Fruit fly (Drosophila melanogaster) whole organism, wandering third instar larva: ENCODE measurements around the gene Rad17.

ENCODE experiments used
- Abd-B ChIP-seq: fragments of >200 bp; optimal IDR thresholded peaks from 2 replicates; lab custom pipeline; 2017; ENCODE audit warnings: missing biosample characterization, missing genetic modification characterization
- CG32264 ChIP-seq: fragments of 200-800 bp; sonication (Bioruptor generic); optimal IDR thresholded peaks from 2 replicates; lab custom pipeline; 2016; ENCODE audit warnings: missing biosample characterization, missing genetic modification characterization
- CrebA ChIP-seq: fragments of 200-800 bp; sonication (Bioruptor generic); optimal IDR thresholded peaks from 2 replicates; lab custom pipeline; 2016; ENCODE audit warnings: missing biosample characterization, mild to moderate bottlenecking, missing genetic modification characterization, borderline replicate concordance
- HLH106 ChIP-seq: fragments of 200-800 bp; optimal IDR thresholded peaks from 3 replicates; lab custom pipeline; 2019; ENCODE audit warnings: missing biosample characterization, mild to moderate bottlenecking, missing genetic modification characterization, moderate library complexity
- Hnf4 ChIP-seq: fragments of 200-800 bp; sonication (Bioruptor generic); optimal IDR thresholded peaks from 2 replicates; lab custom pipeline; 2016; ENCODE audit warnings: missing biosample characterization, mild to moderate bottlenecking, missing genetic modification characterization
- Hr78 ChIP-seq: fragments of >200 bp; optimal IDR thresholded peaks from 2 replicates; lab custom pipeline; 2017; ENCODE audit warnings: missing biosample characterization, missing genetic modification characterization
- Hr83 ChIP-seq: fragments of 200-300 bp; sonication (Bioruptor generic); optimal IDR thresholded peaks from 2 replicates; lab custom pipeline; 2016; ENCODE audit warnings: missing biosample characterization, mild to moderate bottlenecking, missing genetic modification characterization, moderate library complexity; ENCODE audit not compliant: poor library complexity, severe bottlenecking
- Jra ChIP-seq: sonication (Bioruptor generic); optimal IDR thresholded peaks from 2 replicates; lab custom pipeline; 2016; ENCODE audit warnings: missing biosample characterization, missing genetic modification characterization
- Mio ChIP-seq: sonication (Bioruptor generic); optimal IDR thresholded peaks from 2 replicates; lab custom pipeline; 2016; ENCODE audit warnings: missing biosample characterization, missing genetic modification characterization
- Myc ChIP-seq: fragments of >200 bp; optimal IDR thresholded peaks from 2 replicates; lab custom pipeline; 2017
- N ChIP-seq: fragments of >200 bp; optimal IDR thresholded peaks from 2 replicates; lab custom pipeline; 2018; ENCODE audit warnings: missing biosample characterization, missing external identifiers, missing genetic modification characterization
- OdsH ChIP-seq: fragments of 200-800 bp; sonication (Bioruptor generic); optimal IDR thresholded peaks from 2 replicates; lab custom pipeline; 2016; ENCODE audit warnings: missing biosample characterization, mild to moderate bottlenecking, missing genetic modification characterization
- Rel ChIP-seq, 2 experiments: fragments of 200-800 bp; sonication (Bioruptor generic) in 1 of 2; optimal IDR thresholded peaks; 2 replicates in 1 of 2; 3 replicates in 1 of 2; lab custom pipeline; 2016 to 2019; ENCODE audit warnings: mild to moderate bottlenecking in 2 of 2, missing biosample characterization in 2 of 2, missing genetic modification characterization in 2 of 2, moderate library complexity in 1 of 2
- Sp1 ChIP-seq: fragments of 200-800 bp; sonication (Bioruptor generic); optimal IDR thresholded peaks from 3 replicates; lab custom pipeline; 2019; ENCODE audit warnings: missing biosample characterization, mild to moderate bottlenecking, missing genetic modification characterization, moderate library complexity
- br ChIP-seq: fragments of 200-800 bp; sonication (Bioruptor generic); optimal IDR thresholded peaks from 2 replicates; lab custom pipeline; 2016; ENCODE audit warnings: missing biosample characterization, missing genetic modification characterization
- dl ChIP-seq, 2 experiments: fragments of 175-275, 200-275 bp in 1 of 2; fragments of 200-275 bp in 1 of 2; sonication (Bioruptor generic); optimal IDR thresholded peaks; lab custom pipeline; 2018; ENCODE audit warnings: mild to moderate bottlenecking in 2 of 2, missing biosample characterization in 2 of 2, missing genetic modification characterization in 2 of 2, moderate library complexity in 2 of 2; ENCODE audit not compliant: partially characterized antibody in 2 of 2, insufficient read depth in 1 of 2
- dmrt93B ChIP-seq: fragments of 200-800 bp; sonication (Bioruptor generic); optimal IDR thresholded peaks from 2 replicates; lab custom pipeline; 2018; ENCODE audit warnings: missing biosample characterization, mild to moderate bottlenecking, missing genetic modification characterization
- dsf ChIP-seq: sonication (Bioruptor generic); optimal IDR thresholded peaks from 2 replicates; lab custom pipeline; 2016; ENCODE audit warnings: missing biosample characterization, missing genetic modification characterization, borderline replicate concordance
- ey ChIP-seq: fragments of 200-800 bp; sonication (Bioruptor generic); optimal IDR thresholded peaks from 2 replicates; lab custom pipeline; 2016; ENCODE audit warnings: missing biosample characterization, missing genetic modification characterization
- foxo ChIP-seq, 2 experiments: fragments of 200-800 bp; sonication (Bioruptor generic); optimal IDR thresholded peaks; 2 replicates in 1 of 2; 3 replicates in 1 of 2; lab custom pipeline; 2016 to 2017; ENCODE audit warnings: missing biosample characterization in 2 of 2, missing genetic modification characterization in 2 of 2
- fru ChIP-seq: fragments of 200-800 bp; sonication (Bioruptor generic); optimal IDR thresholded peaks from 3 replicates; lab custom pipeline; 2016; ENCODE audit warnings: missing biosample characterization, mild to moderate bottlenecking, missing genetic modification characterization
- h ChIP-seq: fragments of 200-800 bp; sonication (Bioruptor generic); optimal IDR thresholded peaks from 3 replicates; lab custom pipeline; 2016; ENCODE audit warnings: missing biosample characterization, mild to moderate bottlenecking, missing genetic modification characterization
- jim ChIP-seq: fragments of 175-275, 200-325 bp; sonication (Bioruptor generic); optimal IDR thresholded peaks from 2 replicates; lab custom pipeline; 2016; ENCODE audit warnings: missing biosample characterization, mild to moderate bottlenecking, missing genetic modification characterization
- lola ChIP-seq: fragments of >200 bp; optimal IDR thresholded peaks from 2 replicates; lab custom pipeline; 2017; ENCODE audit warnings: missing biosample characterization, missing genetic modification characterization
- pan ChIP-seq: fragments of >200 bp; optimal IDR thresholded peaks from 2 replicates; lab custom pipeline; 2017
- psq ChIP-seq: fragments of 200-800 bp; sonication (Bioruptor generic); optimal IDR thresholded peaks from 3 replicates; lab custom pipeline; 2017; ENCODE audit warnings: missing biosample characterization, mild to moderate bottlenecking, missing genetic modification characterization, moderate library complexity
- rgr ChIP-seq: fragments of 200-800 bp; sonication (Bioruptor generic); optimal IDR thresholded peaks from 3 replicates; lab custom pipeline; 2016; ENCODE audit warnings: missing biosample characterization, mild to moderate bottlenecking, missing genetic modification characterization
- sv ChIP-seq: fragments of 200-800 bp; sonication (Bioruptor generic); optimal IDR thresholded peaks from 3 replicates; lab custom pipeline; 2016; ENCODE audit warnings: missing biosample characterization, missing genetic modification characterization
- usp ChIP-seq: fragments of >200 bp; optimal IDR thresholded peaks from 2 replicates; lab custom pipeline; 2017; ENCODE audit warnings: missing biosample characterization, missing genetic modification characterization
- woc ChIP-seq: sonication (Bioruptor generic); optimal IDR thresholded peaks from 2 replicates; lab custom pipeline; 2016; ENCODE audit warnings: missing biosample characterization, mild to moderate bottlenecking, missing genetic modification characterization

Gene Rad17

DNA sequence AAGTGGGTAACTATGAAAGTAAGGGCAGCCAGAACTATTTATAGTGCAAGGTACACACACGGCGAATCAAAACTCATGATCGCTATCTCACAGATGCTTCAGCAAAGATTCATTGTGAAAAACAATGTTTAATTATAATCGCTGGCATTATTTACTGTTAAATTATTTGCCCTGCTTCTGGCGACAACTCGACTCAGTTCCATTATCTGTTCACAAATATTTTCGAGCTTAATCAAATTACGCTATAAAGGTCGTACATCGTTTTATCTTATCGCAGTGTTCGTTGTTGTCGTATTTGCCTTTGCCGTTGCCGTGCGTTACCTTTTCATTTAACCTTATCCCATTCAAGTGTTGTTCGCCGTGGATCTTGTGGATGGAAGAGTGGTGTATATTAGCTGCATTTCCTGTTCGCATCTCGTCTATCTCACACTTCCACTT, 46.0 kb upstream of the Rad17 start:
- no peak for TF ChIP-seq Jra (GFP tag; lab: Kevin White, UChicago)
- no peak for TF ChIP-seq Sp1 (GFP tag; lab: Kevin White, UChicago)
- no peak for TF ChIP-seq Myc (lab: Kevin White, UChicago)
- no peak for TF ChIP-seq dsf (GFP tag; lab: Kevin White, UChicago)
- TF ChIP-seq pan (lab: Kevin White, UChicago) = no peak
- no peak for TF ChIP-seq dl (GFP tag; optimal IDR thresholded peaks at IDR 0.05; lab: Kevin White, UChicago; ENCODE audit: insufficient read depth in 1 of 2, partially characterized antibody in 2 of 2)
- TF ChIP-seq h = peak; percentile 30
- no peak for TF ChIP-seq lola (GFP tag; lab: Kevin White, UChicago)
- TF ChIP-seq Rel (GFP tag; optimal IDR thresholded peaks at IDR 0.05; lab: Kevin White, UChicago) = no peak
- TF ChIP-seq Rel (tag; optimal IDR thresholded peaks at IDR 0.05; lab: Kevin White, UChicago) = peak; percentile 24
- no peak for TF ChIP-seq Abd-B (GFP tag; lab: Kevin White, UChicago)
- TF ChIP-seq CrebA (GFP tag; lab: Kevin White, UChicago) = peak; percentile 36
- TF ChIP-seq usp (GFP tag; lab: Kevin White, UChicago) = no peak
- no peak for TF ChIP-seq sv (GFP tag; lab: Kevin White, UChicago)
- TF ChIP-seq dmrt93B (GFP tag; lab: Kevin White, UChicago) = no peak
- no peak for TF ChIP-seq jim (GFP tag; lab: Kevin White, UChicago)
- peak; percentile 18 for TF ChIP-seq CG32264 (GFP tag; lab: Kevin White, UChicago)
- no peak for TF ChIP-seq Hr78 (GFP tag; lab: Kevin White, UChicago)
- no peak for TF ChIP-seq OdsH

DNA sequence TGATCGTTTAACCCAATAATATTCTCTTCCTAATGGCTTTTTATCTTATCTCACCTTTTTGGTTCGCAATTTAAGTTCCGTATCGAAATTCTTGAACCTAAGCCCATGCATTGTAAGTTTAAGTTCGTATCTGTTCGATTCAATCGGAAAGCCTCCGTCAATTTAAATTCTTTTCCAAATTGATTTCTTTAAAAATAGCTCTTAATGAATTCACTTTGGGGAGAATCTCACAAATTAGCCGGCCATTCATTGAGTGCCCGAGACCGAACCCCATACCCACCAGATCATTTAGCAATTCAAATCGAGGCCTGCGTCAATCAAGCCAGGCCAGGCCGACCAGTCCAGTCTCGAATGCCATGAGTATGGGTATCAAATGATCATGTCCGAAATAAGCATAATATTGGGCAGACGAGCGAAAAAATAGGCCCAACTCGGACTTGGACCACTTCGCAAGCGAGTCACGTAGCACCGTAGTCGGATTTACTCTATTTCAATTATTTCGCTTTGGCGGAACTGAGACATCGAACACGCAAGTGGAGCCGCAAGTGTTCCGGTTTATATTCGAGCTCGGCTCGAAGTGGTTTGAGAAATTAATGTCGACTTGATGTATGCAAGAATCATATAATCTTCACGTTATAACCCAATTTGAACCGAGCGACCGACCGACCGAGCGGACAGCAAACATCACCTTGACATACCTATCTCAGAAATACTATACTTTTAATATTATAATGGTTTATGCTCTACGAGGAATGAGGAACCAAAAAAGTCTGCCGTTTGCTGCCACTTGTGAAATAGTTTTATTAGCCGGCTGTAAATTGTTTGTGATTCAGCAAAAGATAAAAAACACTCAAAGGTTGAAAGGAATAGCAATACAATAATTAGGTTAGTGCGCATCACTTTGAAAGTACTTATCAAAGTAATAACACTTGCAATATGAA, 45.0 kb upstream of the Rad17 start:
- TF ChIP-seq dl (GFP tag; optimal IDR thresholded peaks at IDR 0.05; lab: Kevin White, UChicago; ENCODE audit: insufficient read depth in 1 of 2, partially characterized antibody in 2 of 2) (no peak), fru (GFP tag; lab: Kevin White, UChicago) (no peak), lola (GFP tag; lab: Kevin White, UChicago) (no peak), Sp1 (GFP tag; lab: Kevin White, UChicago) (no peak), h (no peak)

DNA sequence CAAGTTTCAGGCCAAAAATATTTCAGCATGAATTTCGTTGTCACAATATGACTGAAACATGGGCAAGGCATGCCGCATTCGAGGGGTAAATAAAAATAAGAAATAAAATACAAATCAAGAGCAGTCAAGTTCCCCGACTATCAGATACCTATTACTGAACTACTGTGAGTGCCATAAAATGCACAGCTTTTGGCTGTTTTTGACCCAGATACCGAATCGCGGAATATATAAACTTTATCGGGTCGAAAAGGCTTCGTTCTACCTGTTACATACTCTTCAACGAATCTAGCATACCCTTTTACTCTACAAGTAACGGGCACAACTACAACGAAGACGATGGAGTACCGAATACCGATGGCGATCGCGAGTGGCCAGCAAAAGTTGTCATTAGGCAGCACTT, 43.9 kb upstream of the Rad17 start:
- TF ChIP-seq psq (GFP tag; lab: Kevin White, UChicago) (peak; percentile 18), Sp1 (GFP tag; lab: Kevin White, UChicago) (peak; percentile 26), br (peak; percentile 50), rgr (GFP tag; lab: Kevin White, UChicago) (peak; percentile 42), ey (GFP tag; lab: Kevin White, UChicago) (peak; percentile 33), Hnf4 (GFP tag; lab: Kevin White, UChicago) (no peak), fru (GFP tag; lab: Kevin White, UChicago) (peak; percentile 61), foxo (GFP tag; optimal IDR thresholded peaks at IDR 0.05; lab: Kevin White, UChicago) (peak in 1 of 2 experiments; percentile 50), dmrt93B (GFP tag; lab: Kevin White, UChicago) (peak; percentile 9), sv (GFP tag; lab: Kevin White, UChicago) (peak; percentile 52), Hr78 (GFP tag; lab: Kevin White, UChicago) (no peak), N (GFP tag; lab: Kevin White, UChicago) (no peak), Myc (lab: Kevin White, UChicago) (no peak), woc (peak; percentile 48), Jra (GFP tag; lab: Kevin White, UChicago) (no peak), dsf (GFP tag; lab: Kevin White, UChicago) (no peak), Rel (GFP tag; optimal IDR thresholded peaks at IDR 0.05; lab: Kevin White, UChicago) (no peak), Rel (tag; optimal IDR thresholded peaks at IDR 0.05; lab: Kevin White, UChicago) (no peak), h (peak; percentile 53), HLH106 (peak; percentile 56), OdsH (peak; percentile 35)

DNA sequence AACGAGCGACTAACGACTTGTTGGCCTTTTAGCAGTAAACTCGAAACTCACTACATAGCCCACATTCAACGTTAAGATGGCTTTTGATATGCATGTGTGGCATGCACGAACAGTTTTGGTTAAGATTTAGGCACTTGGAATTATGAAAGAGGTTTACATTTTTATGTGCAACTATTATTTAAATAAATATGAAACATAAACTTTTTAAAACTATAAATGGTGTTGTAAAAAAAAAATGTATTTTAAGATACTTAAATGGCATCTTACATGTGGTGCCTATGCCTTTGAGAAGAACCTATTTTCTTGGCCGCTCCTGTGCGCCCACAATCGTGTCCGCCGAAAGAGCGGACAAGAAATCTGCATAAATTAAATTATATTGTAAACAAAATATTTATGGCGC, 43.4 kb upstream of the Rad17 start:
- TF ChIP-seq lola (GFP tag; lab: Kevin White, UChicago) (no peak), dl (GFP tag; optimal IDR thresholded peaks at IDR 0.05; lab: Kevin White, UChicago; ENCODE audit: insufficient read depth in 1 of 2, partially characterized antibody in 2 of 2) (no peak), dsf (GFP tag; lab: Kevin White, UChicago) (no peak), jim (GFP tag; lab: Kevin White, UChicago) (no peak), usp (GFP tag; lab: Kevin White, UChicago) (no peak), CG32264 (GFP tag; lab: Kevin White, UChicago) (no peak), CrebA (GFP tag; lab: Kevin White, UChicago) (no peak), Hnf4 (GFP tag; lab: Kevin White, UChicago) (no peak), Hr83 (GFP tag; lab: Kevin White, UChicago) (no peak), Mio (GFP tag; lab: Kevin White, UChicago) (no peak), Abd-B (GFP tag; lab: Kevin White, UChicago) (no peak), Rel (GFP tag; optimal IDR thresholded peaks at IDR 0.05; lab: Kevin White, UChicago) (no peak), Rel (tag; optimal IDR thresholded peaks at IDR 0.05; lab: Kevin White, UChicago) (no peak)
- TF ChIP-seq, all 38 proteins: peak for 0
